Worm (Caenorhabditis elegans): ENCODE measurements around the gene seip-1.

Gene seip-1

DNA sequence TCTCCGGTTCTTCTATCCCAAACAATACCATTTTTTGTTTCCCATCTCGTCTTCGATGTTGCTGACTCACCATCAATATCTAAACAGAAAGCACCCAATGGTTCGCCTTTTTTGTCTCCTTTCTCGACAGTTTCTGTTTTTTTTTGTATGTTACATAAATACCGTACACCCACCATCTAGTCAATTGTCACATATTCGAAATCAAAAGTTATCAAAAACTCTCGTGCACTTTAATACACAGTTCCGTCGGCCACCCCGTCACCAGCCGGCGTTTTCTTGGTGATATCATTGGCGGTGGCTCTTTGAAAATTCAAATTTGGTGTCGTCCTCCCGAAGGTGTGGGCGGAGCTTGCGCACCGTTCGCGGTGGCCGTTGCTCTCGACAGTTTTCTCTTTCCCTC is 45.1 kb downstream of the seip-1 start:
- no peak for TF ChIP-seq nhr-25 (tag; optimal IDR thresholded peaks at IDR 0.05)
- TF ChIP-seq unc-39 (tag; optimal IDR thresholded peaks at IDR 0.05): no peak

DNA sequence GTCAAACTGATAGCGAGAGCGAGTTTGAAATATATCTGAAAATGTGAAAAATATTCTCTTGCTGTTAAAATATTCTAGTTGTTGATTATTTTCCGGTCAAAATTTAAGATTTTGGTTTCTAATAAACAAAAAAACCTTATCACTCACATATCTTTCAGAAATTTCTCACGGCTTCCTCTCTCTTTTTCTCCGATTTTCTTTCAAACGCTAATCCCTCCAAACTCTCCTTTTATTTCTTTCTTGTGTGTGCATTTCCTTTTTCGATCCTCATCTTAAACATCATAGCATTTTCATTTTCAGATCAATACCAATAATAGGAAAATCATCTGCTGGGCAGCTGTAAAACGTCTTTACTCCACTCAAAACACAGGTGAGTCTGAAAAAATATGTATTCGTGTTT is 49.7 kb downstream of the seip-1 start, which contains the start of gene fos-1:
fos-1 (plus strand) TSS at position 301 of the 400 bp plus-strand sequence.
- TF ChIP-seq eor-1 (tag; optimal IDR thresholded peaks at IDR 0.05) (no peak), fkh-10 (GFP tag; optimal IDR thresholded peaks at IDR 0.05) (no peak), aly-2 (tag; optimal IDR thresholded peaks at IDR 0.05) (no peak), skn-1 (tag; optimal IDR thresholded peaks at IDR 0.05) (no peak), jun-1 (tag; optimal IDR thresholded peaks at IDR 0.05) (no peak), daf-12 (tag; optimal IDR thresholded peaks at IDR 0.05) (no peak)
